Worm (Caenorhabditis elegans): ENCODE measurements around the gene cct-1.

DNA sequence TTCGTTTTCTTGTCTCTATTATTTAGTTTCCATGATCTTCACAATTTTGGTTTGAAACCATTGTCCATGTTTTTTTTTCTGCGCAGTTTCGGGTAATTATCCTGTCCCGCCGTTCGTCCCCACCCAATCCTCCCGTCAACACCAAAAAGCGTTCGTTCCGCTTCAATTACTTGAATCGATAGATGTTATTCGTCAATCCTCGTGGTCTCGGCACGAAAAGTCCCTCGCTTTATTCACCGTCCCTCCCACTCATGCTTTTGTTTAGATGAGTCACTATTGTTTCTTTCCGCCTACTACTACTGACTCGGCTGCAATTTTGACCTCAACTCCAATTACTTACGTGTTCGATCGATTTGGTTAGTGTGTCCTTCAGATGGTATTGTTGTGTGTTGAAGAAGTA, 38.2 kb downstream of the cct-1 start:
- TF ChIP-seq nhr-12 (tag; optimal IDR thresholded peaks at IDR 0.05) (no peak), vab-15 (tag; optimal IDR thresholded peaks at IDR 0.05) (no peak), hlh-17 (GFP tag; optimal IDR thresholded peaks at IDR 0.05; ENCODE audit: borderline replicate concordance) (no peak), xbp-1 (tag; optimal IDR thresholded peaks at IDR 0.05) (no peak)

All from whole organism, L1 larva.